Fruit fly (Drosophila melanogaster): ENCODE data around the gene CG10470.
A peak's percentile ranks its signal among the peaks of the same experiment; 100 is the strongest.

CG10470 gene

dm6 chr2L:19017060-19017459 is 31.8 kb upstream of the CG10470 start:
- TF ChIP-seq CG10348 (GFP tag; IDR thresholded peaks at IDR 0.05) = no peak
- TF ChIP-seq gl (tag; optimal IDR thresholded peaks at IDR 0.05) = no peak

- TF ChIP-seq CG13204 (GFP tag; optimal IDR thresholded peaks at IDR 0.05) (peak; percentile 16), CG9948 (tag; optimal IDR thresholded peaks at IDR 0.05) (no peak), CG10348 (GFP tag; IDR thresholded peaks at IDR 0.05) (no peak), CG4496 (GFP tag; IDR thresholded peaks at IDR 0.05) (no peak), Pif1B (GFP tag; optimal IDR thresholded peaks at IDR 0.05) (no peak)
These were observed 30.6 kb upstream of the CG10470 start for dm6 chr2L:19018266-19018665.

dm6 chr2L:19019160-19019592 is 29.7 kb upstream of the CG10470 start:
- peak; percentile 50 for TF ChIP-seq CG8159 (tag; optimal IDR thresholded peaks at IDR 0.05)
- TF ChIP-seq CG14655 (GFP tag; optimal IDR thresholded peaks at IDR 0.05) = peak; percentile 19
- TF ChIP-seq D1 (tag; optimal IDR thresholded peaks at IDR 0.05) = no peak
- peak; percentile 3 for TF ChIP-seq Pif1A (GFP tag; optimal IDR thresholded peaks at IDR 0.05)
- peak; percentile 38 for TF ChIP-seq CG15710 (tag; optimal IDR thresholded peaks at IDR 0.05)

- no peak for TF ChIP-seq Pif1A (GFP tag; optimal IDR thresholded peaks at IDR 0.05)
- TF ChIP-seq CG13204 (GFP tag; optimal IDR thresholded peaks at IDR 0.05) = peak; percentile 58
- no peak for TF ChIP-seq Ets98B (GFP tag; IDR thresholded peaks at IDR 0.05)
- TF ChIP-seq CG17806 (tag; optimal IDR thresholded peaks at IDR 0.05) = no peak
These were observed 29.2 kb upstream of the CG10470 start for dm6 chr2L:19019640-19020039.

dm6 chr2L:19021278-19022220 is 27.3 kb upstream of the CG10470 start:
- TF ChIP-seq CG10348 (GFP tag; IDR thresholded peaks at IDR 0.05) (no peak), D1 (tag; optimal IDR thresholded peaks at IDR 0.05) (peak; percentile 30), fd96Ca (GFP tag; IDR thresholded peaks at IDR 0.05) (no peak; the same call in 2 of the 3 replicates), Pif1A (GFP tag; optimal IDR thresholded peaks at IDR 0.05) (peak; percentile 81), CG34367 (tag; optimal IDR thresholded peaks at IDR 0.05) (peak; percentile 83), Pif1B (GFP tag; optimal IDR thresholded peaks at IDR 0.05) (peak; percentile 91), rn (GFP tag; IDR thresholded peaks at IDR 0.05) (no peak), CG32121 (GFP tag; IDR thresholded peaks at IDR 0.05) (no peak), CG8159 (tag; optimal IDR thresholded peaks at IDR 0.05) (peak; percentile 89), CG13204 (GFP tag; optimal IDR thresholded peaks at IDR 0.05) (peak; percentile 72), CG12605 (GFP tag; IDR thresholded peaks at IDR 0.05) (peak; percentile 49; the same call in 1 of the 2 replicates), Snoo (tag; optimal IDR thresholded peaks at IDR 0.05) (peak; percentile 87), CG9948 (tag; optimal IDR thresholded peaks at IDR 0.05) (peak; percentile 85), CG17806 (tag; optimal IDR thresholded peaks at IDR 0.05) (peak; percentile 78), gl (tag; optimal IDR thresholded peaks at IDR 0.05) (peak; percentile 75), CG14655 (GFP tag; optimal IDR thresholded peaks at IDR 0.05) (peak; percentile 86), CG4496 (GFP tag; IDR thresholded peaks at IDR 0.05) (0 out of 3 replicates have a peak, but pooled peaks have one; percentile 47), CG8301 (tag; optimal IDR thresholded peaks at IDR 0.05) (peak; percentile 81), EcR (GFP tag; optimal IDR thresholded peaks at IDR 0.05) (peak; percentile 9), CG15710 (tag; optimal IDR thresholded peaks at IDR 0.05) (peak; percentile 93), Ets98B (GFP tag; IDR thresholded peaks at IDR 0.05) (no peak)

dm6 chr2L:19022221-19022516 is 26.7 kb upstream of the CG10470 start, which contains the start of gene CG15172:
Gene CG15172, plus strand, starts transcription at chr2L:19022417.
- TF ChIP-seq CG32121 (GFP tag; IDR thresholded peaks at IDR 0.05) (no peak), CG14655 (GFP tag; optimal IDR thresholded peaks at IDR 0.05) (no peak), CG13204 (GFP tag; optimal IDR thresholded peaks at IDR 0.05) (no peak), D1 (tag; optimal IDR thresholded peaks at IDR 0.05) (no peak), CG4496 (GFP tag; IDR thresholded peaks at IDR 0.05) (no peak), rn (GFP tag; IDR thresholded peaks at IDR 0.05) (no peak), Pif1A (GFP tag; optimal IDR thresholded peaks at IDR 0.05) (no peak), Snoo (tag; optimal IDR thresholded peaks at IDR 0.05) (no peak), gl (tag; optimal IDR thresholded peaks at IDR 0.05) (no peak), Pif1B (GFP tag; optimal IDR thresholded peaks at IDR 0.05) (no peak)

- peak; percentile 44 for TF ChIP-seq CG13204 (GFP tag; optimal IDR thresholded peaks at IDR 0.05)
- TF ChIP-seq Snoo (tag; optimal IDR thresholded peaks at IDR 0.05) = peak; percentile 56
- no peak for TF ChIP-seq EcR (GFP tag; optimal IDR thresholded peaks at IDR 0.05)
- TF ChIP-seq CG12605 (GFP tag; IDR thresholded peaks at IDR 0.05) = no peak
- peak; percentile 86 for TF ChIP-seq CG8159 (tag; optimal IDR thresholded peaks at IDR 0.05)
- TF ChIP-seq CG14655 (GFP tag; optimal IDR thresholded peaks at IDR 0.05) = peak; percentile 72
- no peak for TF ChIP-seq Ets98B (GFP tag; IDR thresholded peaks at IDR 0.05)
- no peak for TF ChIP-seq rn (GFP tag; IDR thresholded peaks at IDR 0.05)
- TF ChIP-seq Pif1A (GFP tag; optimal IDR thresholded peaks at IDR 0.05) = peak; percentile 38
- peak; percentile 70 for TF ChIP-seq CG17806 (tag; optimal IDR thresholded peaks at IDR 0.05)
- peak; percentile 57 for TF ChIP-seq CG34367 (tag; optimal IDR thresholded peaks at IDR 0.05)
- peak; percentile 74 for TF ChIP-seq CG9948 (tag; optimal IDR thresholded peaks at IDR 0.05)
- TF ChIP-seq Pif1B (GFP tag; optimal IDR thresholded peaks at IDR 0.05) = peak; percentile 21
- TF ChIP-seq gl (tag; optimal IDR thresholded peaks at IDR 0.05) = no peak
- no peak for TF ChIP-seq D1 (tag; optimal IDR thresholded peaks at IDR 0.05)
- no peak for TF ChIP-seq fd96Ca (GFP tag; IDR thresholded peaks at IDR 0.05)
- no peak for TF ChIP-seq CG32121 (GFP tag; IDR thresholded peaks at IDR 0.05)
- TF ChIP-seq CG4496 (GFP tag; IDR thresholded peaks at IDR 0.05) = no peak
- TF ChIP-seq CG15710 (tag; optimal IDR thresholded peaks at IDR 0.05) = peak; percentile 84
- peak; percentile 53 for TF ChIP-seq CG8301 (tag; optimal IDR thresholded peaks at IDR 0.05)
- TF ChIP-seq CG10348 (GFP tag; IDR thresholded peaks at IDR 0.05) = no peak
These were observed 24.7 kb upstream of the CG10470 start for dm6 chr2L:19023972-19024743.
